Worm (Caenorhabditis elegans): Measurements from ENCODE around the gene F47G9.6.
"Not testable (repeated sequence)": the region's sequence is repeated elsewhere in the genome, so short reads cannot be mapped to it uniquely, and the experiment has no call there.

ce11 chrV:11328613-11329012, 587 bp upstream of the F47G9.6 start:
- not testable (repeated sequence) for TF ChIP-seq rec-8 (tag; optimal IDR thresholded peaks at IDR 0.05); F55B11.4 (tag; optimal IDR thresholded peaks at IDR 0.05; ENCODE audit: borderline replicate concordance, insufficient read depth); snpc-4 (GFP tag; optimal IDR thresholded peaks at IDR 0.05); snpc-4 (tag; optimal IDR thresholded peaks at IDR 0.05); lin-40 (tag; optimal IDR thresholded peaks at IDR 0.05); ama-1 (optimal IDR thresholded peaks at IDR 0.05); ama-1 (GFP tag; optimal IDR thresholded peaks at IDR 0.05); ceh-79 (tag; optimal IDR thresholded peaks at IDR 0.05); snpc-1.1 (tag; optimal IDR thresholded peaks at IDR 0.05; ENCODE audit: insufficient read depth); lin-35 (GFP tag; optimal IDR thresholded peaks at IDR 0.05); unc-62 (GFP tag; optimal IDR thresholded peaks at IDR 0.05); sdz-38 (tag; optimal IDR thresholded peaks at IDR 0.05); F57C9.4 (tag; optimal IDR thresholded peaks at IDR 0.05); lsy-27 (tag; optimal IDR thresholded peaks at IDR 0.05; ENCODE audit: borderline replicate concordance, insufficient read depth)

Data from whole organism, young adult.